Worm (Caenorhabditis elegans) whole organism, L4/young adult: ENCODE data around the gene oac-53.

Source experiments
- dao-5 ChIP-seq: sonication (generic microtip); optimal IDR thresholded peaks from 2 replicates; lab custom pipeline; 2016; ENCODE audit warnings: missing genotype, missing genetic modification characterization, moderate library complexity, missing compliant biosample characterization
- him-1 ChIP-seq: sonication (generic microtip); optimal IDR thresholded peaks from 2 replicates; lab custom pipeline; 2016; ENCODE audit warnings: missing genotype, missing genetic modification reagents, missing genetic modification characterization, missing compliant biosample characterization

DNA sequence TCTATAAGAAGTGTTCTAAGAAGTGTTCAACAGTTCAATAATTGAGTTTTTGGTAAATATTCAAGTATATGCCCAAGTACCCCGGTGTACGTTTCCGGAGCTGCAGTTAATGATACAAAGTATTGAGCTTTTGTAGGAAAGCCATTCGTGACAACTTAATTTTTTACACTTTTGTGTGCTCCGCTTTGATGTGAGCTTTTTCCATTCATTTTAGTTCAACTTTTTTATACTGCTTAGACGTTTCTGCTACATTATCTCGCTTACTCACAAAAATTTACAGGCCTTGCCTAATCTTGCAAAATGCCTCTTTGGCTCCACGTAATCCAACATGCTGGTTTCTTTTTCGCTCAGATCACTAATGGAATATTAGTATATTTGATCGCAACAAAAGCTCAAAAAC lies 51.9 kb downstream of the oac-53 start, which contains the start of gene str-151:
- TF ChIP-seq dao-5: no peak
- no peak for TF ChIP-seq him-1
